Worm (Caenorhabditis elegans) whole organism, L4 larva: ENCODE results near the gene zyg-12.

Experiments
- F49E8.2 ChIP-seq: sonication (generic microtip); optimal IDR thresholded peaks from 2 replicates; lab custom pipeline; 2016; ENCODE audit warnings: missing compliant biosample characterization, mild to moderate bottlenecking, missing genetic modification characterization, borderline replicate concordance
- T20F7.1 ChIP-seq: fragments of 200-800 bp; sonication (Bioruptor generic); optimal IDR thresholded peaks from 2 replicates; lab custom pipeline; 2018; ENCODE audit warnings: mild to moderate bottlenecking, missing genetic modification characterization, missing compliant biosample characterization
- T26A8.4 ChIP-seq: fragments of 200-800 bp; sonication (Bioruptor generic); IDR thresholded peaks from 2 replicates; pipeline ENCODE4 v1.3.6; 2022; ENCODE audit warnings: missing genetic modification characterization, missing compliant biosample characterization
- Y5F2A.4 ChIP-seq: fragments of 200-800 bp; sonication (Bioruptor generic); optimal IDR thresholded peaks from 2 replicates; lab custom pipeline; 2018; ENCODE audit warnings: mild to moderate bottlenecking, missing genetic modification characterization, missing compliant biosample characterization
- ZK546.5 ChIP-seq, 2 experiments: sonication (generic microtip); optimal IDR thresholded peaks; 2 replicates each; lab custom pipeline; 2017; ENCODE audit warnings: missing biosample characterization in 2 of 2, missing genetic modification characterization in 2 of 2
- ceh-62 ChIP-seq: sonication (generic microtip); optimal IDR thresholded peaks from 2 replicates; lab custom pipeline; 2017; ENCODE audit warnings: missing biosample characterization, missing genetic modification characterization
- ces-1 ChIP-seq: fragments of 150-350 bp; sonication (generic microtip); optimal IDR thresholded peaks from 4 replicates; lab custom pipeline; 2014; ENCODE audit warnings: missing biosample characterization, missing genetic modification reagents, missing genetic modification characterization
- cey-2 ChIP-seq: sonication (generic microtip); optimal IDR thresholded peaks from 3 replicates; lab custom pipeline; 2017; ENCODE audit warnings: missing genetic modification characterization, mild to moderate bottlenecking, missing compliant biosample characterization, antibody characterized with exemption, borderline replicate concordance; ENCODE audit not compliant: insufficient read depth
- daf-12 ChIP-seq: fragments of 150-350 bp; optimal IDR thresholded peaks from 2 replicates; lab custom pipeline; 2014; ENCODE audit warnings: missing biosample characterization, missing genetic modification reagents, missing genetic modification characterization
- daf-19 ChIP-seq: fragments of 200-800 bp; sonication (Bioruptor generic); conservative IDR thresholded peaks from 2 replicates; pipeline ENCODE4 v1.3.6; 2022; ENCODE audit warnings: missing genetic modification characterization, missing compliant biosample characterization
- daf-8 ChIP-seq: fragments of 200-800 bp; sonication (Bioruptor generic); IDR thresholded peaks from 2 replicates; pipeline ENCODE4 v1.3.6; 2022; ENCODE audit warnings: missing genetic modification characterization, missing compliant biosample characterization
- fkh-10 ChIP-seq: fragments of 150-350 bp; optimal IDR thresholded peaks from 2 replicates; lab custom pipeline; 2014; ENCODE audit warnings: missing biosample characterization, missing genetic modification reagents, missing genetic modification characterization
- hlh-11 ChIP-seq: fragments of 200-800 bp; sonication (Bioruptor generic); optimal IDR thresholded peaks from 2 replicates; lab custom pipeline; 2018; ENCODE audit warnings: mild to moderate bottlenecking, missing genetic modification characterization, missing compliant biosample characterization
- hlh-30 ChIP-seq: sonication (generic microtip); optimal IDR thresholded peaks from 2 replicates; lab custom pipeline; 2017; ENCODE audit warnings: antibody characterized with exemption, mild to moderate bottlenecking, missing genetic modification characterization, missing compliant biosample characterization; ENCODE audit not compliant: insufficient read depth
- hmg-1.1 ChIP-seq: fragments of 200-800 bp; sonication (Bioruptor generic); IDR thresholded peaks from 2 replicates; pipeline ENCODE4 v1.3.6; 2022; ENCODE audit warnings: missing genetic modification reagents, missing genetic modification characterization, missing compliant biosample characterization
- jun-1 ChIP-seq: fragments of 150-350 bp; optimal IDR thresholded peaks from 2 replicates; lab custom pipeline; 2014; ENCODE audit warnings: missing biosample characterization, missing genetic modification reagents, missing genetic modification characterization
- lim-7 ChIP-seq: fragments of 200-800 bp; sonication (Bioruptor generic); IDR thresholded peaks from 2 replicates; pipeline ENCODE4 v1.3.6; 2022; ENCODE audit warnings: missing genetic modification characterization, missing compliant biosample characterization
- lin-15B ChIP-seq: fragments of 150-350 bp; sonication (generic microtip); optimal IDR thresholded peaks from 3 replicates; lab custom pipeline; 2014; ENCODE audit warnings: missing biosample characterization, missing genetic modification characterization
- lsy-2 ChIP-seq, 2 experiments: fragments of 150-350 bp in 1 of 2; sonication (generic microtip) in 1 of 2; optimal IDR thresholded peaks; 2 replicates each; lab custom pipeline; 2014 to 2017; ENCODE audit warnings: missing biosample characterization in 2 of 2, missing genetic modification characterization in 2 of 2
- mdl-1 ChIP-seq, 2 experiments: fragments of 150-350 bp in 1 of 2; sonication (generic microtip) in 1 of 2; optimal IDR thresholded peaks; 2 replicates each; lab custom pipeline; 2014 to 2017; ENCODE audit warnings: missing biosample characterization in 2 of 2, missing genetic modification characterization in 2 of 2
- mep-1 ChIP-seq: fragments of 150-350 bp; sonication (generic microtip); optimal IDR thresholded peaks from 3 replicates; lab custom pipeline; 2014; ENCODE audit warnings: missing biosample characterization, missing genetic modification characterization
- mes-2 ChIP-seq: sonication (generic microtip); optimal IDR thresholded peaks from 2 replicates; lab custom pipeline; 2016; ENCODE audit warnings: missing genotype, mild to moderate bottlenecking, missing genetic modification characterization, missing compliant biosample characterization; ENCODE audit not compliant: poor library complexity, severe bottlenecking
- mxl-3 ChIP-seq: fragments of 200-800 bp; sonication (Bioruptor generic); optimal IDR thresholded peaks from 2 replicates; lab custom pipeline; 2018; ENCODE audit warnings: mild to moderate bottlenecking, missing genetic modification characterization, missing compliant biosample characterization
- nhr-10 ChIP-seq: fragments of 150-350 bp; optimal IDR thresholded peaks from 2 replicates; lab custom pipeline; 2014; ENCODE audit warnings: missing biosample characterization, missing genetic modification characterization
- nhr-102 ChIP-seq: sonication (generic microtip); optimal IDR thresholded peaks from 2 replicates; lab custom pipeline; 2016; ENCODE audit warnings: mild to moderate bottlenecking, missing genetic modification characterization, moderate library complexity, missing compliant biosample characterization
- nhr-111 ChIP-seq: fragments of 200-800 bp; sonication (Bioruptor generic); optimal IDR thresholded peaks from 2 replicates; lab custom pipeline; 2018; ENCODE audit warnings: mild to moderate bottlenecking, missing genetic modification characterization, missing compliant biosample characterization
- nhr-237 ChIP-seq: sonication (generic microtip); optimal IDR thresholded peaks from 2 replicates; lab custom pipeline; 2017; ENCODE audit warnings: missing biosample characterization, missing genetic modification characterization
- nhr-28 ChIP-seq: fragments of 150-350 bp; optimal IDR thresholded peaks from 2 replicates; lab custom pipeline; 2014; ENCODE audit warnings: missing biosample characterization, missing genetic modification characterization
- nhr-41 ChIP-seq: fragments of 200-800 bp; sonication (Bioruptor generic); IDR thresholded peaks from 2 replicates; pipeline ENCODE4 v1.3.6; 2022; ENCODE audit warnings: missing genetic modification reagents, missing genetic modification characterization, missing compliant biosample characterization
- nhr-48 ChIP-seq: sonication (generic microtip); optimal IDR thresholded peaks from 2 replicates; lab custom pipeline; 2016; ENCODE audit warnings: mild to moderate bottlenecking, missing genetic modification characterization, missing compliant biosample characterization
- nhr-76 ChIP-seq: fragments of 150-350 bp; optimal IDR thresholded peaks from 2 replicates; lab custom pipeline; 2014; ENCODE audit warnings: missing biosample characterization, missing genetic modification characterization
- nhr-77 ChIP-seq: fragments of 150-350 bp; optimal IDR thresholded peaks from 2 replicates; lab custom pipeline; 2014; ENCODE audit warnings: missing biosample characterization, missing genetic modification characterization
- pha-4 ChIP-seq, 2 experiments: fragments of 150-350 bp in 1 of 2; fragments of 200-800 bp in 1 of 2; sonication (Bioruptor generic) in 1 of 2; IDR thresholded peaks in 1 of 2; optimal IDR thresholded peaks in 1 of 2; 2 replicates each; pipeline versions ENCODE4 v1.3.6 to Lab custom; 2014 to 2022; ENCODE audit warnings: missing genetic modification characterization in 2 of 2, missing genetic modification reagents in 2 of 2, missing biosample characterization in 1 of 2, missing compliant biosample characterization in 1 of 2
- php-3 ChIP-seq: fragments of 200-800 bp; sonication (Bioruptor generic); IDR thresholded peaks from 2 replicates; pipeline ENCODE4 v1.3.6; 2022; ENCODE audit warnings: missing genetic modification reagents, missing genetic modification characterization, missing compliant biosample characterization
- rbr-2 ChIP-seq: sonication (generic microtip); optimal IDR thresholded peaks from 2 replicates; lab custom pipeline; 2016; ENCODE audit warnings: missing genotype, missing genetic modification characterization, missing compliant biosample characterization
- saeg-2 ChIP-seq: fragments of 200-800 bp; sonication (Bioruptor generic); IDR thresholded peaks from 2 replicates; pipeline ENCODE4 v1.3.6; 2022; ENCODE audit warnings: missing genetic modification reagents, missing genetic modification characterization, missing compliant biosample characterization
- skn-1 ChIP-seq: fragments of 150-350 bp; optimal IDR thresholded peaks from 2 replicates; lab custom pipeline; 2014; ENCODE audit warnings: missing biosample characterization, missing genetic modification characterization
- snpc-1.2 ChIP-seq: fragments of 200-800 bp; sonication (Bioruptor generic); IDR thresholded peaks from 2 replicates; pipeline ENCODE4 v1.3.6; 2022; ENCODE audit warnings: missing genetic modification reagents, missing genetic modification characterization, missing compliant biosample characterization
- tra-1 ChIP-seq: fragments of 200-800 bp; sonication (Bioruptor generic); IDR thresholded peaks from 2 replicates; pipeline ENCODE4 v1.3.6; 2022; ENCODE audit warnings: missing genetic modification reagents, missing genetic modification characterization, missing compliant biosample characterization
- unc-62 ChIP-seq, 3 experiments: fragments of 150-350 bp in 1 of 3; sonication (generic microtip); optimal IDR thresholded peaks in 2 of 3; peaks in 1 of 3; 1 replicate in 1 of 3; 2 replicates in 2 of 3; lab custom pipeline; 2014 to 2017; ENCODE audit warnings: missing biosample characterization in 3 of 3, missing genetic modification characterization in 3 of 3, missing genetic modification reagents in 3 of 3, missing genotype in 1 of 3
- zip-11 ChIP-seq: fragments of 200-800 bp; sonication (Bioruptor generic); IDR thresholded peaks from 2 replicates; pipeline ENCODE4 v1.3.6; 2022; ENCODE audit warnings: missing genetic modification characterization, missing compliant biosample characterization

The zyg-12 gene

ce11 chrII:4925198-4925764 lies 24.4 kb upstream of the zyg-12 start, which contains the start of gene aagr-2 (continued):
- TF ChIP-seq mdl-1 (tag; optimal IDR thresholded peaks at IDR 0.05; lab: Kevin White, UChicago) (peak; percentile 0 to 86), rbr-2 (tag; lab: Kevin White, UChicago) (no peak), lin-15B (tag; lab: Kevin White, UChicago) (no peak), jun-1 (tag; lab: Kevin White, UChicago) (no peak), nhr-41 (GFP tag; lab: Robert Waterston, UW) (peak; percentile 77; the same call in 1 of the 2 replicates), daf-19 (no peak), tra-1 (GFP tag; lab: Robert Waterston, UW) (peak; percentile 81), ZK546.5 (tag; optimal IDR thresholded peaks at IDR 0.05; lab: Kevin White, UChicago) (no peak), saeg-2 (GFP tag; lab: Robert Waterston, UW) (peak; percentile 60; the same call in 1 of the 2 replicates), lsy-2 (tag; optimal IDR thresholded peaks at IDR 0.05; lab: Kevin White, UChicago) (peak in 1 of 2 experiments; percentile 25), daf-12 (no peak), ceh-62 (tag; lab: Kevin White, UChicago) (no peak), snpc-1.2 (GFP tag; lab: Robert Waterston, UW) (no peak), nhr-111 (GFP tag; lab: Kevin White, UChicago) (no peak), mep-1 (tag; lab: Kevin White, UChicago) (peak; percentile 62), nhr-237 (tag; lab: Kevin White, UChicago) (no peak), F49E8.2 (tag; lab: Kevin White, UChicago) (no peak), nhr-10 (tag; lab: Kevin White, UChicago) (no peak), daf-8 (no peak), unc-62 (GFP tag; optimal IDR thresholded peaks at IDR 0.05 in 1 of 2; lab: Kevin White, UChicago) (peak in 1 of 2 experiments; percentile 29), unc-62 (tag; optimal IDR thresholded peaks at IDR 0.05; lab: Kevin White, UChicago) (no peak), fkh-10 (GFP tag; lab: Kevin White, UChicago) (no peak), pha-4 (GFP tag; IDR thresholded peaks at IDR 0.05; lab: Robert Waterston, UW) (no peak; the same call in 1 of the 2 replicates), pha-4 (tag; optimal IDR thresholded peaks at IDR 0.05; lab: Kevin White, UChicago) (no peak), nhr-76 (tag; lab: Kevin White, UChicago) (no peak), ces-1 (no peak), T26A8.4 (GFP tag; lab: Robert Waterston, UW) (no peak), nhr-77 (tag; lab: Kevin White, UChicago) (peak; percentile 51), cey-2 (tag; lab: Kevin White, UChicago) (no peak), hmg-1.1 (no peak), skn-1 (tag; lab: Kevin White, UChicago) (no peak), zip-11 (GFP tag; lab: Robert Waterston, UW) (no peak), php-3 (GFP tag; lab: Robert Waterston, UW) (peak; percentile 60), mes-2 (tag; lab: Kevin White, UChicago) (peak; percentile 37), nhr-28 (peak; percentile 99), Y5F2A.4 (no peak), lim-7 (GFP tag; lab: Robert Waterston, UW) (no peak), hlh-11 (peak; percentile 92), hlh-30 (peak; percentile 62), T20F7.1 (GFP tag; lab: Kevin White, UChicago) (peak; percentile 33), mxl-3 (GFP tag; lab: Kevin White, UChicago) (peak; percentile 75), nhr-102 (tag; lab: Kevin White, UChicago) (peak; percentile 46), nhr-48 (tag; lab: Kevin White, UChicago) (peak; percentile 85)
